Worm (Caenorhabditis elegans): Measurements from ENCODE around the gene F16B4.5.

DNA sequence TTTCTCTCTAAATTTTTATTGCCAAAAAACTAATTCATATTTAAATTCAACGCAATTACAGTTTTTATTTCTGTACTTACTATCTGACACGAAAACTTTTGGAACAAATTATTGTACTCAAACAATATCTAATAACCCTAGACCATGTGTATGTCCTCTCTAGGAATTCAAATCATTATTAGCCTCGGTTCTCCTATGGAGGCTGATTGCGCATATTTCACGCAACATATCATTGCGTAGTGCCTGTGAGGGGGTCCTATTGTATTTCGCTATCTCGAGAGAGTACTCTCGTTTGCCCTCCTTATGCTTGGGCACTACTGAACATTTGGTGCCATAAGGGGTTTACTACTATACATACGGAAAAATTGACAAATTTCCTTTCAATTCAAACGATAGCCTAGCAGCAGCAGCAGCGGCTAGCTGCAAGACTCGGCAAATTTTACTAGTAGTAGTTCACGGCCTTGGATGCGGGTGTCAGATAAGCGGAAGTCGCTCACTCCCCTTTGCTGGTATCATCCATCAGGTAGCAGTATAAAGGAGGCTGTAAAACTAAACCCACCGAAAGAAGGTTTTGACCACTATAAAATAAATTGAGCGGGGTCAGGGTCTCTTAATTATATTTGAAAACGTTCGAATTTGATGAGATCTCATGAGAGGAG is 9.5 kb upstream of the F16B4.5 start:
- TF ChIP-seq unc-39 (tag; optimal IDR thresholded peaks at IDR 0.05) (no peak), mdl-1 (tag; optimal IDR thresholded peaks at IDR 0.05) (no peak), ceh-82 (tag; optimal IDR thresholded peaks at IDR 0.05) (no peak), ctbp-1 (GFP tag; IDR thresholded peaks at IDR 0.05) (no peak), saeg-2 (GFP tag; IDR thresholded peaks at IDR 0.05) (no peak), pqm-1 (tag; optimal IDR thresholded peaks at IDR 0.05) (no peak), mep-1 (tag; optimal IDR thresholded peaks at IDR 0.05) (no peak), nhr-237 (tag; optimal IDR thresholded peaks at IDR 0.05) (no peak)
